Fruit fly (Drosophila melanogaster) whole organism, wandering third instar larva: ENCODE data around the gene Klp31E.
A peak's percentile ranks its signal among the peaks of the same experiment; 100 is the strongest.

Experiments used
- Abd-B ChIP-seq: fragments of >200 bp; optimal IDR thresholded peaks from 2 replicates; lab custom pipeline; 2017; ENCODE audit warnings: missing biosample characterization, missing genetic modification characterization
- CG32264 ChIP-seq: fragments of 200-800 bp; sonication (Bioruptor generic); optimal IDR thresholded peaks from 2 replicates; lab custom pipeline; 2016; ENCODE audit warnings: missing biosample characterization, missing genetic modification characterization
- CG9705 ChIP-seq: fragments of 200-800 bp; sonication (Bioruptor generic); optimal IDR thresholded peaks from 2 replicates; lab custom pipeline; 2018; ENCODE audit warnings: missing biosample characterization, mild to moderate bottlenecking, missing genetic modification characterization
- CrebA ChIP-seq: fragments of 200-800 bp; sonication (Bioruptor generic); optimal IDR thresholded peaks from 2 replicates; lab custom pipeline; 2016; ENCODE audit warnings: missing biosample characterization, mild to moderate bottlenecking, missing genetic modification characterization, borderline replicate concordance
- Dfd ChIP-seq: fragments of >200 bp; optimal IDR thresholded peaks from 2 replicates; lab custom pipeline; 2017; ENCODE audit warnings: missing biosample characterization, missing genetic modification characterization
- Dif ChIP-seq: fragments of 200-275, 200-300 bp; sonication (Bioruptor generic); optimal IDR thresholded peaks from 2 replicates; lab custom pipeline; 2018; ENCODE audit warnings: missing biosample characterization, missing genetic modification characterization; ENCODE audit not compliant: partially characterized antibody
- GATAd ChIP-seq: sonication (Bioruptor generic); optimal IDR thresholded peaks from 2 replicates; lab custom pipeline; 2016; ENCODE audit warnings: missing biosample characterization, missing genetic modification characterization
- HLH106 ChIP-seq: fragments of 200-800 bp; optimal IDR thresholded peaks from 3 replicates; lab custom pipeline; 2019; ENCODE audit warnings: missing biosample characterization, mild to moderate bottlenecking, missing genetic modification characterization, moderate library complexity
- Hnf4 ChIP-seq: fragments of 200-800 bp; sonication (Bioruptor generic); optimal IDR thresholded peaks from 2 replicates; lab custom pipeline; 2016; ENCODE audit warnings: missing biosample characterization, mild to moderate bottlenecking, missing genetic modification characterization
- Hr78 ChIP-seq: fragments of >200 bp; optimal IDR thresholded peaks from 2 replicates; lab custom pipeline; 2017; ENCODE audit warnings: missing biosample characterization, missing genetic modification characterization
- Hr83 ChIP-seq: fragments of 200-300 bp; sonication (Bioruptor generic); optimal IDR thresholded peaks from 2 replicates; lab custom pipeline; 2016; ENCODE audit warnings: missing biosample characterization, mild to moderate bottlenecking, missing genetic modification characterization, moderate library complexity; ENCODE audit not compliant: poor library complexity, severe bottlenecking
- Jra ChIP-seq: sonication (Bioruptor generic); optimal IDR thresholded peaks from 2 replicates; lab custom pipeline; 2016; ENCODE audit warnings: missing biosample characterization, missing genetic modification characterization
- Mio ChIP-seq: sonication (Bioruptor generic); optimal IDR thresholded peaks from 2 replicates; lab custom pipeline; 2016; ENCODE audit warnings: missing biosample characterization, missing genetic modification characterization
- Myc ChIP-seq: fragments of >200 bp; optimal IDR thresholded peaks from 2 replicates; lab custom pipeline; 2017
- N ChIP-seq: fragments of >200 bp; optimal IDR thresholded peaks from 2 replicates; lab custom pipeline; 2018; ENCODE audit warnings: missing biosample characterization, missing external identifiers, missing genetic modification characterization
- OdsH ChIP-seq: fragments of 200-800 bp; sonication (Bioruptor generic); optimal IDR thresholded peaks from 2 replicates; lab custom pipeline; 2016; ENCODE audit warnings: missing biosample characterization, mild to moderate bottlenecking, missing genetic modification characterization
- Rel ChIP-seq, 2 experiments: fragments of 200-800 bp; sonication (Bioruptor generic) in 1 of 2; optimal IDR thresholded peaks; 2 replicates in 1 of 2; 3 replicates in 1 of 2; lab custom pipeline; 2016 to 2019; ENCODE audit warnings: mild to moderate bottlenecking in 2 of 2, missing biosample characterization in 2 of 2, missing genetic modification characterization in 2 of 2, moderate library complexity in 1 of 2
- Sp1 ChIP-seq: fragments of 200-800 bp; sonication (Bioruptor generic); optimal IDR thresholded peaks from 3 replicates; lab custom pipeline; 2019; ENCODE audit warnings: missing biosample characterization, mild to moderate bottlenecking, missing genetic modification characterization, moderate library complexity
- Vsx2 ChIP-seq: fragments of 200-300, 225-300 bp; sonication (Bioruptor generic); optimal IDR thresholded peaks from 2 replicates; lab custom pipeline; 2018; ENCODE audit warnings: missing biosample characterization, missing genetic modification characterization; ENCODE audit not compliant: partially characterized antibody
- br ChIP-seq: fragments of 200-800 bp; sonication (Bioruptor generic); optimal IDR thresholded peaks from 2 replicates; lab custom pipeline; 2016; ENCODE audit warnings: missing biosample characterization, missing genetic modification characterization
- brk ChIP-seq: fragments of 200-800 bp; sonication (Bioruptor generic); optimal IDR thresholded peaks from 2 replicates; lab custom pipeline; 2016; ENCODE audit warnings: missing biosample characterization, mild to moderate bottlenecking, missing genetic modification characterization
- dl ChIP-seq, 2 experiments: fragments of 175-275, 200-275 bp in 1 of 2; fragments of 200-275 bp in 1 of 2; sonication (Bioruptor generic); optimal IDR thresholded peaks; lab custom pipeline; 2018; ENCODE audit warnings: mild to moderate bottlenecking in 2 of 2, missing biosample characterization in 2 of 2, missing genetic modification characterization in 2 of 2, moderate library complexity in 2 of 2; ENCODE audit not compliant: partially characterized antibody in 2 of 2, insufficient read depth in 1 of 2
- dmrt93B ChIP-seq: fragments of 200-800 bp; sonication (Bioruptor generic); optimal IDR thresholded peaks from 2 replicates; lab custom pipeline; 2018; ENCODE audit warnings: missing biosample characterization, mild to moderate bottlenecking, missing genetic modification characterization
- dsf ChIP-seq: sonication (Bioruptor generic); optimal IDR thresholded peaks from 2 replicates; lab custom pipeline; 2016; ENCODE audit warnings: missing biosample characterization, missing genetic modification characterization, borderline replicate concordance
- ey ChIP-seq: fragments of 200-800 bp; sonication (Bioruptor generic); optimal IDR thresholded peaks from 2 replicates; lab custom pipeline; 2016; ENCODE audit warnings: missing biosample characterization, missing genetic modification characterization
- foxo ChIP-seq, 2 experiments: fragments of 200-800 bp; sonication (Bioruptor generic); optimal IDR thresholded peaks; 2 replicates in 1 of 2; 3 replicates in 1 of 2; lab custom pipeline; 2016 to 2017; ENCODE audit warnings: missing biosample characterization in 2 of 2, missing genetic modification characterization in 2 of 2
- fru ChIP-seq: fragments of 200-800 bp; sonication (Bioruptor generic); optimal IDR thresholded peaks from 3 replicates; lab custom pipeline; 2016; ENCODE audit warnings: missing biosample characterization, mild to moderate bottlenecking, missing genetic modification characterization
- h ChIP-seq: fragments of 200-800 bp; sonication (Bioruptor generic); optimal IDR thresholded peaks from 3 replicates; lab custom pipeline; 2016; ENCODE audit warnings: missing biosample characterization, mild to moderate bottlenecking, missing genetic modification characterization
- jim ChIP-seq: fragments of 175-275, 200-325 bp; sonication (Bioruptor generic); optimal IDR thresholded peaks from 2 replicates; lab custom pipeline; 2016; ENCODE audit warnings: missing biosample characterization, mild to moderate bottlenecking, missing genetic modification characterization
- lola ChIP-seq: fragments of >200 bp; optimal IDR thresholded peaks from 2 replicates; lab custom pipeline; 2017; ENCODE audit warnings: missing biosample characterization, missing genetic modification characterization
- pan ChIP-seq: fragments of >200 bp; optimal IDR thresholded peaks from 2 replicates; lab custom pipeline; 2017
- psq ChIP-seq: fragments of 200-800 bp; sonication (Bioruptor generic); optimal IDR thresholded peaks from 3 replicates; lab custom pipeline; 2017; ENCODE audit warnings: missing biosample characterization, mild to moderate bottlenecking, missing genetic modification characterization, moderate library complexity
- rgr ChIP-seq: fragments of 200-800 bp; sonication (Bioruptor generic); optimal IDR thresholded peaks from 3 replicates; lab custom pipeline; 2016; ENCODE audit warnings: missing biosample characterization, mild to moderate bottlenecking, missing genetic modification characterization
- sage ChIP-seq: fragments of 200-800 bp; sonication (Bioruptor generic); optimal IDR thresholded peaks from 2 replicates; lab custom pipeline; 2016; ENCODE audit warnings: missing biosample characterization, mild to moderate bottlenecking, missing genetic modification characterization
- sv ChIP-seq: fragments of 200-800 bp; sonication (Bioruptor generic); optimal IDR thresholded peaks from 3 replicates; lab custom pipeline; 2016; ENCODE audit warnings: missing biosample characterization, missing genetic modification characterization
- tai ChIP-seq: sonication (Bioruptor generic); optimal IDR thresholded peaks from 2 replicates; lab custom pipeline; 2016; ENCODE audit warnings: missing biosample characterization, missing genetic modification characterization
- usp ChIP-seq: fragments of >200 bp; optimal IDR thresholded peaks from 2 replicates; lab custom pipeline; 2017; ENCODE audit warnings: missing biosample characterization, missing genetic modification characterization
- woc ChIP-seq: sonication (Bioruptor generic); optimal IDR thresholded peaks from 2 replicates; lab custom pipeline; 2016; ENCODE audit warnings: missing biosample characterization, mild to moderate bottlenecking, missing genetic modification characterization

Klp31E gene

dm6 chr2L:10413251-10414127, at the start of gene Klp31E, which contains the start of gene CG5355:
Gene Klp31E (plus strand): TSS chr2L:10414017.
Gene CG5355 (minus strand): TSS chr2L:10413463.
- TF ChIP-seq Jra (GFP tag; lab: Kevin White, UChicago) (no peak), psq (peak; percentile 63), Abd-B (GFP tag; lab: Kevin White, UChicago) (no peak), N (GFP tag; lab: Kevin White, UChicago) (no peak), brk (GFP tag; lab: Kevin White, UChicago) (no peak), Rel (GFP tag; optimal IDR thresholded peaks at IDR 0.05; lab: Kevin White, UChicago) (no peak), Rel (tag; optimal IDR thresholded peaks at IDR 0.05; lab: Kevin White, UChicago) (no peak), CG32264 (GFP tag; lab: Kevin White, UChicago) (peak; percentile 28), h (no peak), fru (GFP tag; lab: Kevin White, UChicago) (no peak), pan (lab: Kevin White, UChicago) (no peak), ey (GFP tag; lab: Kevin White, UChicago) (peak; percentile 41), CG9705 (GFP tag; lab: Kevin White, UChicago) (peak; percentile 44), br (no peak), tai (GFP tag; lab: Kevin White, UChicago) (peak; percentile 5), lola (GFP tag; lab: Kevin White, UChicago) (no peak), OdsH (GFP tag; lab: Kevin White, UChicago) (peak; percentile 5), woc (GFP tag; lab: Kevin White, UChicago) (peak; percentile 53), rgr (GFP tag; lab: Kevin White, UChicago) (no peak), usp (GFP tag; lab: Kevin White, UChicago) (no peak), Myc (lab: Kevin White, UChicago) (no peak), Hr83 (GFP tag; lab: Kevin White, UChicago) (peak; percentile 49), HLH106 (peak; percentile 75), sv (GFP tag; lab: Kevin White, UChicago) (no peak), Sp1 (GFP tag; lab: Kevin White, UChicago) (peak; percentile 61), foxo (GFP tag; optimal IDR thresholded peaks at IDR 0.05; lab: Kevin White, UChicago) (no peak), Hr78 (no peak), jim (GFP tag; lab: Kevin White, UChicago) (no peak), CrebA (no peak), Dfd (GFP tag; lab: Kevin White, UChicago) (no peak), dmrt93B (GFP tag; lab: Kevin White, UChicago) (no peak), Dif (no peak), Mio (GFP tag; lab: Kevin White, UChicago) (no peak), dl (GFP tag; optimal IDR thresholded peaks at IDR 0.05; lab: Kevin White, UChicago; ENCODE audit: insufficient read depth in 1 of 2, partially characterized antibody in 2 of 2) (no peak), sage (no peak), dsf (GFP tag; lab: Kevin White, UChicago) (no peak), GATAd (GFP tag; lab: Kevin White, UChicago) (no peak), Vsx2 (GFP tag; lab: Kevin White, UChicago) (no peak), Hnf4 (peak; percentile 21)

- TF ChIP-seq Rel (GFP tag; optimal IDR thresholded peaks at IDR 0.05; lab: Kevin White, UChicago) = no peak
- TF ChIP-seq Rel (tag; optimal IDR thresholded peaks at IDR 0.05; lab: Kevin White, UChicago) = no peak
- no peak for TF ChIP-seq dmrt93B (GFP tag; lab: Kevin White, UChicago)
- TF ChIP-seq CG32264 (GFP tag; lab: Kevin White, UChicago) = no peak
- peak; percentile 69 for TF ChIP-seq Myc (lab: Kevin White, UChicago)
- TF ChIP-seq Dfd (GFP tag; lab: Kevin White, UChicago) = no peak
- TF ChIP-seq h = no peak
- no peak for TF ChIP-seq CG9705 (GFP tag; lab: Kevin White, UChicago)
- no peak for TF ChIP-seq Hr78
- TF ChIP-seq woc (GFP tag; lab: Kevin White, UChicago) = peak; percentile 60
- peak; percentile 85 for TF ChIP-seq fru (GFP tag; lab: Kevin White, UChicago)
- no peak for TF ChIP-seq ey (GFP tag; lab: Kevin White, UChicago)
- TF ChIP-seq, all 38 proteins: peak for 3
Observed at dm6 chr2L:10364229-10364628, 49.6 kb upstream of the Klp31E start, which contains the start of gene lft. Gene lft (plus strand): TSS chr2L:10364471.
